Fruit fly (Drosophila melanogaster) whole organism, pupa: ENCODE data around the gene CadN.

Source experiments
- CG10348 ChIP-seq: fragments of 200-800 bp; sonication (Bioruptor generic); IDR thresholded peaks from 2 replicates; pipeline ENCODE4 v1.3.6; 2022; ENCODE audit warnings: missing biosample characterization, missing genetic modification characterization
- CG12605 ChIP-seq: fragments of 200-800 bp; sonication (Bioruptor generic); IDR thresholded peaks from 2 replicates; pipeline ENCODE4 v1.3.6; 2022; ENCODE audit warnings: missing biosample characterization, missing genetic modification characterization
- CG13204 ChIP-seq: fragments of 200-800 bp; sonication (Bioruptor generic); optimal IDR thresholded peaks from 2 replicates; lab custom pipeline; 2018; ENCODE audit warnings: missing biosample characterization, mild to moderate bottlenecking, missing genetic modification characterization, moderate library complexity
- CG14655 ChIP-seq: fragments of 200-800 bp; sonication (Bioruptor generic); optimal IDR thresholded peaks from 3 replicates; lab custom pipeline; 2017; ENCODE audit warnings: mild to moderate bottlenecking, missing biosample characterization, missing genetic modification reagents, missing genetic modification characterization
- CG15710 ChIP-seq: fragments of 200-800 bp; sonication (Bioruptor generic); optimal IDR thresholded peaks from 2 replicates; lab custom pipeline; 2018; ENCODE audit warnings: missing biosample characterization, mild to moderate bottlenecking, missing genetic modification characterization, moderate library complexity
- CG17806 ChIP-seq: fragments of 200-800 bp; sonication (Bioruptor generic); optimal IDR thresholded peaks from 2 replicates; lab custom pipeline; 2018; ENCODE audit warnings: missing biosample characterization, mild to moderate bottlenecking, missing genetic modification characterization, moderate library complexity
- CG32121 ChIP-seq: fragments of 200-800 bp; sonication (Bioruptor generic); IDR thresholded peaks from 2 replicates; pipeline ENCODE4 v1.3.6; 2022; ENCODE audit warnings: missing biosample characterization, missing genetic modification characterization
- CG34367 ChIP-seq: fragments of 200-800 bp; sonication (Bioruptor generic); optimal IDR thresholded peaks from 2 replicates; lab custom pipeline; 2018; ENCODE audit warnings: missing biosample characterization, mild to moderate bottlenecking, missing genetic modification characterization
- CG4496 ChIP-seq: fragments of 200-800 bp; sonication (Bioruptor generic); IDR thresholded peaks from 3 replicates; pipeline ENCODE4 v1.3.6; 2022; ENCODE audit warnings: missing biosample characterization, missing genetic modification characterization
- CG8159 ChIP-seq: fragments of 200-800 bp; sonication (Bioruptor generic); optimal IDR thresholded peaks from 3 replicates; lab custom pipeline; 2018; ENCODE audit warnings: missing biosample characterization, mild to moderate bottlenecking, missing genetic modification characterization, moderate library complexity
- CG8301 ChIP-seq: fragments of 200-800 bp; sonication (Bioruptor generic); optimal IDR thresholded peaks from 2 replicates; lab custom pipeline; 2018; ENCODE audit warnings: missing biosample characterization, mild to moderate bottlenecking, missing genetic modification characterization
- CG9948 ChIP-seq: fragments of 200-800 bp; sonication (Bioruptor generic); optimal IDR thresholded peaks from 2 replicates; lab custom pipeline; 2018; ENCODE audit warnings: missing biosample characterization, mild to moderate bottlenecking, missing genetic modification characterization, moderate library complexity
- D1 ChIP-seq: fragments of 200-800 bp; sonication (Bioruptor generic); optimal IDR thresholded peaks from 2 replicates; lab custom pipeline; 2018; ENCODE audit warnings: missing biosample characterization, mild to moderate bottlenecking, missing genetic modification characterization, moderate library complexity
- EcR ChIP-seq: fragments of 200-800 bp; sonication (Bioruptor generic); optimal IDR thresholded peaks from 3 replicates; lab custom pipeline; 2019; ENCODE audit warnings: missing biosample characterization, missing genetic modification characterization, mild to moderate bottlenecking, moderate library complexity, missing genetic modification reagents
- Ets98B ChIP-seq: fragments of 200-800 bp; sonication (Bioruptor generic); IDR thresholded peaks from 2 replicates; pipeline ENCODE4 v1.3.6; 2022; ENCODE audit warnings: missing biosample characterization, missing genetic modification characterization
- Pif1A ChIP-seq: fragments of 200-800 bp; sonication (Bioruptor generic); optimal IDR thresholded peaks from 3 replicates; lab custom pipeline; 2016; ENCODE audit warnings: missing biosample characterization, missing genetic modification characterization
- Pif1B ChIP-seq: fragments of 200-800 bp; sonication (Bioruptor generic); optimal IDR thresholded peaks from 3 replicates; lab custom pipeline; 2016; ENCODE audit warnings: missing biosample characterization, missing genetic modification characterization
- Snoo ChIP-seq: fragments of 200-800 bp; sonication (Bioruptor generic); optimal IDR thresholded peaks from 3 replicates; lab custom pipeline; 2017; ENCODE audit warnings: missing biosample characterization, mild to moderate bottlenecking, missing genetic modification characterization, inconsistent platforms
- fd96Ca ChIP-seq: fragments of 200-800 bp; sonication (Bioruptor generic); IDR thresholded peaks from 3 replicates; pipeline ENCODE4 v1.3.6; 2022; ENCODE audit warnings: missing biosample characterization, missing genetic modification characterization
- gl ChIP-seq: fragments of 200-800 bp; sonication (Bioruptor generic); optimal IDR thresholded peaks from 2 replicates; lab custom pipeline; 2018; ENCODE audit warnings: missing biosample characterization, mild to moderate bottlenecking, missing genetic modification characterization
- rn ChIP-seq: fragments of 200-800 bp; sonication (Bioruptor generic); IDR thresholded peaks from 2 replicates; pipeline ENCODE4 v1.3.6; 2022; ENCODE audit warnings: missing biosample characterization, missing genetic modification characterization

The CadN gene

dm6 chr2L:17777425-17777824 lies 715 bp downstream of the CadN start:
- no peak for TF ChIP-seq Ets98B
- no peak for TF ChIP-seq CG9948
- no peak for TF ChIP-seq Snoo
- no peak for TF ChIP-seq fd96Ca
- no peak for TF ChIP-seq EcR (GFP tag; lab: Kevin White, UChicago)
- TF ChIP-seq rn (GFP tag; lab: Robert Waterston, UW): no peak
- TF ChIP-seq CG8159 (tag; lab: Kevin White, UChicago): no peak
- no peak for TF ChIP-seq CG17806 (tag; lab: Kevin White, UChicago)
- TF ChIP-seq Pif1A (GFP tag; lab: Kevin White, UChicago): no peak
- TF ChIP-seq CG10348: no peak
- TF ChIP-seq CG15710 (tag; lab: Kevin White, UChicago): no peak
- no peak for TF ChIP-seq CG4496 (GFP tag; lab: Robert Waterston, UW)
- no peak for TF ChIP-seq CG32121 (GFP tag; lab: Robert Waterston, UW)
- no peak for TF ChIP-seq CG8301
- no peak for TF ChIP-seq CG13204 (GFP tag; lab: Kevin White, UChicago)
- no peak for TF ChIP-seq Pif1B
- TF ChIP-seq CG14655 (GFP tag; lab: Kevin White, UChicago): no peak
- no peak for TF ChIP-seq gl (tag; lab: Kevin White, UChicago)

dm6 chr2L:17770775-17771174 lies 7.4 kb downstream of the CadN start:
- TF ChIP-seq CG34367 (no peak), CG12605 (GFP tag; lab: Robert Waterston, UW) (no peak), CG10348 (no peak), CG32121 (GFP tag; lab: Robert Waterston, UW) (no peak), D1 (no peak), CG8301 (no peak), CG13204 (GFP tag; lab: Kevin White, UChicago) (no peak), fd96Ca (no peak), Pif1B (no peak), Ets98B (no peak), CG9948 (no peak), EcR (GFP tag; lab: Kevin White, UChicago) (no peak), Snoo (no peak), gl (tag; lab: Kevin White, UChicago) (no peak)
- TF ChIP-seq, all 21 proteins: peak for 0

- TF ChIP-seq CG4496 (GFP tag; lab: Robert Waterston, UW) (no peak), CG17806 (tag; lab: Kevin White, UChicago) (no peak), CG13204 (GFP tag; lab: Kevin White, UChicago) (no peak), Ets98B (no peak), CG12605 (GFP tag; lab: Robert Waterston, UW) (no peak), rn (GFP tag; lab: Robert Waterston, UW) (no peak), fd96Ca (no peak), D1 (no peak), CG32121 (GFP tag; lab: Robert Waterston, UW) (no peak), CG8301 (no peak), Snoo (no peak), CG10348 (no peak), CG9948 (no peak), CG14655 (GFP tag; lab: Kevin White, UChicago) (no peak), Pif1A (GFP tag; lab: Kevin White, UChicago) (no peak), CG15710 (tag; lab: Kevin White, UChicago) (no peak), Pif1B (no peak)
These were observed 8.0 kb downstream of the CadN start for dm6 chr2L:17770121-17770520.

DNA sequence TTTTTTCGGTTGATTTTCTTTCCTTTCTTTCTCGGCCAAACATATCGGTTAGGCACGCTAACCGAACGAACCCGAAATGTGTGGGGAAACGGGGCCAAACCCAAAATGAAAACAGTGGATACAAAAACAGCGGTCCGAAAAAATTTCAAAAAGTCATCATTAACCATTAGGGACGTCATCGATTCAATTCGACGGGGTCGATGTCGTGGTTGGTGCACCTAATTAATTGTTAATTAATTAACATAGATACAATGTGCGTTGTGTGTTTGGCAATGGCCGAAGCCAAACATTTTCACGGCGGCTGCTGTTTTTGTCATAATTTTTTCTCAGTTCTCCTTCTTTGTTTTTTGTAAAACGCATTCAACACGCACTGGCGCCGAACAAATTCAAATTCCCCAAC lies 9.6 kb downstream of the CadN start:
- TF ChIP-seq Ets98B (no peak), CG32121 (GFP tag; lab: Robert Waterston, UW) (no peak), rn (GFP tag; lab: Robert Waterston, UW) (no peak), fd96Ca (no peak), CG13204 (GFP tag; lab: Kevin White, UChicago) (no peak), CG8159 (tag; lab: Kevin White, UChicago) (no peak), Pif1B (no peak), CG12605 (GFP tag; lab: Robert Waterston, UW) (no peak), CG14655 (GFP tag; lab: Kevin White, UChicago) (no peak), CG15710 (tag; lab: Kevin White, UChicago) (no peak)

DNA sequence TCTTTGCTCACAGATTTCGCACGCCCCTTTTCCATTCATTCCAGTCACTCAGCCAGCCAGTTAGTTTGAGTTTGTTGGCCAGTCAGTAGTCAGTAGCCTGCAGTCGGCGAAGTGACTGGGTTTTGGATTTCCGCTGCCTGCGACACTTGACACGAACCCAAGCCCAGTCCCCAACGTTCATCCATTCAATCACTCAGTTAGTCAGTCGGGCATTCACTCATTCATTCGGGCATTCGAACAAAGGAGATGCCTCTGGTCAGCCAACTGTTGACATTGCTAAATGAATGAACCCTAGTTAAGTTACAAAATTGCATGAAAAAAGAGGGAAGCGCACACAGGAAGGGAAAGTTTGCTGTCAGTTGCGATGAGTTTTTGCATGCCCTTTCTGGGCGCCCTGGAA lies 15.0 kb downstream of the CadN start:
- TF ChIP-seq CG34367 (no peak), Ets98B (no peak), CG8159 (tag; lab: Kevin White, UChicago) (no peak), gl (tag; lab: Kevin White, UChicago) (no peak), CG8301 (no peak), EcR (GFP tag; lab: Kevin White, UChicago) (no peak), CG12605 (GFP tag; lab: Robert Waterston, UW) (no peak), Pif1A (GFP tag; lab: Kevin White, UChicago) (no peak), CG10348 (no peak), CG14655 (GFP tag; lab: Kevin White, UChicago) (no peak), CG15710 (tag; lab: Kevin White, UChicago) (no peak), CG4496 (GFP tag; lab: Robert Waterston, UW) (no peak), CG9948 (no peak), CG17806 (tag; lab: Kevin White, UChicago) (no peak), Snoo (no peak), Pif1B (no peak), fd96Ca (no peak), D1 (no peak)

DNA sequence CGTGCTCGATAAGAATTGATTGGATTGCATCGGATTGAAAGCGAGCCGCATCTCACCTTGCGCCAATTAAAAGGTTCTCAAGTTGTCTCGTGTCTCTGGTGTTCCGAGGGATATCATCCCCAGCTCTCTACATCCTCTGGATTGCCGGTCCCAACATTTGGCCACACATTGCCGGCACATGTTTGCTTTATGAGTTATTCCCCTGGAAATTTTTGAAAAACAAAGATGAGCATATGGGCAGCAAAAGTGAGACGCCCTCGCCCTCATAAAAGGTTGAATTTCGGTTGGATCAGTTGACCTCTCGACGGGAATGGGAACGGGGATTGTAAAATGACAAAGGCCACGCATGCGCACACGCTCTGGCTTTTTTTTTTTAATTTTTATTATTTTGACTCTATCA lies 22.6 kb downstream of the CadN start:
- no peak for TF ChIP-seq rn (GFP tag; lab: Robert Waterston, UW)
- TF ChIP-seq CG8159 (tag; lab: Kevin White, UChicago): no peak
- TF ChIP-seq CG17806 (tag; lab: Kevin White, UChicago): no peak
- TF ChIP-seq CG4496 (GFP tag; lab: Robert Waterston, UW): no peak
- TF ChIP-seq D1: no peak
- TF ChIP-seq CG9948: no peak

DNA sequence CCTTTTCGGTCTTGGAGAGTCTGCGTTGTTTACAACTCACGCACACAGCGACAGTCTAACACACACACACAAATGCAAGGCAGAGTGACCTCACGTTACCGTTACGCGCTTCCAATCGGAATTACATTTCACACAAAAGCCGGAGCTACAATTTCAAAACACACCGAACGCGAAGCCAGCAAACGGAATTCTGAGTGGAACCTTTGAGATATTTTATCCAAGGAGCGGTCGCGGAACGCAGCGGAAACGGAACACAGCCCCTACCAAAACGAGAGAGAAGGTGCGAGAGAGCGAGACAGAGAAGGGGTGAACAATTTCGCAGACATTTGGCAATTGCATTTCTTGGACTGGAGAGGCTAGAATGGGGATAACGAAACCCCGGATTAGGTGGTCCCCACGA lies 24.0 kb downstream of the CadN start:
- TF ChIP-seq Pif1A (GFP tag; lab: Kevin White, UChicago): no peak
- no peak for TF ChIP-seq Ets98B
- TF ChIP-seq rn (GFP tag; lab: Robert Waterston, UW): no peak
- no peak for TF ChIP-seq CG15710 (tag; lab: Kevin White, UChicago)
- TF ChIP-seq D1: no peak
- no peak for TF ChIP-seq Snoo
- TF ChIP-seq CG12605 (GFP tag; lab: Robert Waterston, UW): no peak
- TF ChIP-seq EcR (GFP tag; lab: Kevin White, UChicago): no peak
- TF ChIP-seq CG10348: no peak
